Worm (Caenorhabditis elegans) whole organism, early embryonic: ENCODE measurements around the gene gst-8.

Experiments
- B0310.2 ChIP-seq: sonication (generic microtip); optimal IDR thresholded peaks from 2 replicates; lab custom pipeline; 2016; ENCODE audit warnings: mild to moderate bottlenecking, missing genetic modification characterization, missing compliant biosample characterization
- ama-1 ChIP-seq: fragments of 150-350 bp; optimal IDR thresholded peaks from 2 replicates; lab custom pipeline; 2014
- ets-7 ChIP-seq: sonication (generic microtip); optimal IDR thresholded peaks from 2 replicates; lab custom pipeline; 2016; ENCODE audit warnings: missing genotype, missing genetic modification characterization, missing compliant biosample characterization
- hmbx-1 ChIP-seq: sonication (generic microtip); optimal IDR thresholded peaks from 2 replicates; lab custom pipeline; 2016; ENCODE audit warnings: mild to moderate bottlenecking, missing genetic modification characterization, missing compliant biosample characterization
- scrt-1 ChIP-seq: fragments of 200-800 bp; sonication (Bioruptor generic); IDR thresholded peaks from 2 replicates; pipeline ENCODE4 v1.3.6; 2022; ENCODE audit warnings: missing genetic modification characterization, missing compliant biosample characterization
- sea-1 ChIP-seq: fragments of 200-800 bp; sonication (Bioruptor generic); conservative IDR thresholded peaks from 2 replicates; pipeline ENCODE4 v1.3.6; 2022; ENCODE audit warnings: missing genetic modification characterization, missing compliant biosample characterization

ce11 chrII:4881727-4882126 lies 1.8 kb upstream of the gst-8 start, which contains the start of gene gst-7:
- TF ChIP-seq hmbx-1 (no peak), ama-1 (lab: Kevin White, UChicago) (no peak), B0310.2 (no peak), ets-7 (tag; lab: Kevin White, UChicago) (no peak), sea-1 (GFP tag; lab: Robert Waterston, UW) (no peak), scrt-1 (GFP tag; lab: Robert Waterston, UW) (no peak)
